Fruit fly (Drosophila melanogaster) whole organism, wandering third instar larva: Measurements from ENCODE around the gene Ror.

Experiments used
- Abd-B ChIP-seq: fragments of >200 bp; optimal IDR thresholded peaks from 2 replicates; lab custom pipeline; 2017; ENCODE audit warnings: missing biosample characterization, missing genetic modification characterization
- CG32264 ChIP-seq: fragments of 200-800 bp; sonication (Bioruptor generic); optimal IDR thresholded peaks from 2 replicates; lab custom pipeline; 2016; ENCODE audit warnings: missing biosample characterization, missing genetic modification characterization
- CG9705 ChIP-seq: fragments of 200-800 bp; sonication (Bioruptor generic); optimal IDR thresholded peaks from 2 replicates; lab custom pipeline; 2018; ENCODE audit warnings: missing biosample characterization, mild to moderate bottlenecking, missing genetic modification characterization
- CrebA ChIP-seq: fragments of 200-800 bp; sonication (Bioruptor generic); optimal IDR thresholded peaks from 2 replicates; lab custom pipeline; 2016; ENCODE audit warnings: missing biosample characterization, mild to moderate bottlenecking, missing genetic modification characterization, borderline replicate concordance
- Dfd ChIP-seq: fragments of >200 bp; optimal IDR thresholded peaks from 2 replicates; lab custom pipeline; 2017; ENCODE audit warnings: missing biosample characterization, missing genetic modification characterization
- Dif ChIP-seq: fragments of 200-275, 200-300 bp; sonication (Bioruptor generic); optimal IDR thresholded peaks from 2 replicates; lab custom pipeline; 2018; ENCODE audit warnings: missing biosample characterization, missing genetic modification characterization; ENCODE audit not compliant: partially characterized antibody
- GATAd ChIP-seq: sonication (Bioruptor generic); optimal IDR thresholded peaks from 2 replicates; lab custom pipeline; 2016; ENCODE audit warnings: missing biosample characterization, missing genetic modification characterization
- HLH106 ChIP-seq: fragments of 200-800 bp; optimal IDR thresholded peaks from 3 replicates; lab custom pipeline; 2019; ENCODE audit warnings: missing biosample characterization, mild to moderate bottlenecking, missing genetic modification characterization, moderate library complexity
- Hnf4 ChIP-seq: fragments of 200-800 bp; sonication (Bioruptor generic); optimal IDR thresholded peaks from 2 replicates; lab custom pipeline; 2016; ENCODE audit warnings: missing biosample characterization, mild to moderate bottlenecking, missing genetic modification characterization
- Hr78 ChIP-seq: fragments of >200 bp; optimal IDR thresholded peaks from 2 replicates; lab custom pipeline; 2017; ENCODE audit warnings: missing biosample characterization, missing genetic modification characterization
- Hr83 ChIP-seq: fragments of 200-300 bp; sonication (Bioruptor generic); optimal IDR thresholded peaks from 2 replicates; lab custom pipeline; 2016; ENCODE audit warnings: missing biosample characterization, mild to moderate bottlenecking, missing genetic modification characterization, moderate library complexity; ENCODE audit not compliant: poor library complexity, severe bottlenecking
- Jra ChIP-seq: sonication (Bioruptor generic); optimal IDR thresholded peaks from 2 replicates; lab custom pipeline; 2016; ENCODE audit warnings: missing biosample characterization, missing genetic modification characterization
- Myc ChIP-seq: fragments of >200 bp; optimal IDR thresholded peaks from 2 replicates; lab custom pipeline; 2017
- N ChIP-seq: fragments of >200 bp; optimal IDR thresholded peaks from 2 replicates; lab custom pipeline; 2018; ENCODE audit warnings: missing biosample characterization, missing external identifiers, missing genetic modification characterization
- Rel ChIP-seq, 2 experiments: fragments of 200-800 bp; sonication (Bioruptor generic) in 1 of 2; optimal IDR thresholded peaks; 2 replicates in 1 of 2; 3 replicates in 1 of 2; lab custom pipeline; 2016 to 2019; ENCODE audit warnings: mild to moderate bottlenecking in 2 of 2, missing biosample characterization in 2 of 2, missing genetic modification characterization in 2 of 2, moderate library complexity in 1 of 2
- Sp1 ChIP-seq: fragments of 200-800 bp; sonication (Bioruptor generic); optimal IDR thresholded peaks from 3 replicates; lab custom pipeline; 2019; ENCODE audit warnings: missing biosample characterization, mild to moderate bottlenecking, missing genetic modification characterization, moderate library complexity
- Vsx2 ChIP-seq: fragments of 200-300, 225-300 bp; sonication (Bioruptor generic); optimal IDR thresholded peaks from 2 replicates; lab custom pipeline; 2018; ENCODE audit warnings: missing biosample characterization, missing genetic modification characterization; ENCODE audit not compliant: partially characterized antibody
- br ChIP-seq: fragments of 200-800 bp; sonication (Bioruptor generic); optimal IDR thresholded peaks from 2 replicates; lab custom pipeline; 2016; ENCODE audit warnings: missing biosample characterization, missing genetic modification characterization
- brk ChIP-seq: fragments of 200-800 bp; sonication (Bioruptor generic); optimal IDR thresholded peaks from 2 replicates; lab custom pipeline; 2016; ENCODE audit warnings: missing biosample characterization, mild to moderate bottlenecking, missing genetic modification characterization
- dl ChIP-seq, 2 experiments: fragments of 175-275, 200-275 bp in 1 of 2; fragments of 200-275 bp in 1 of 2; sonication (Bioruptor generic); optimal IDR thresholded peaks; lab custom pipeline; 2018; ENCODE audit warnings: mild to moderate bottlenecking in 2 of 2, missing biosample characterization in 2 of 2, missing genetic modification characterization in 2 of 2, moderate library complexity in 2 of 2; ENCODE audit not compliant: partially characterized antibody in 2 of 2, insufficient read depth in 1 of 2
- dsf ChIP-seq: sonication (Bioruptor generic); optimal IDR thresholded peaks from 2 replicates; lab custom pipeline; 2016; ENCODE audit warnings: missing biosample characterization, missing genetic modification characterization, borderline replicate concordance
- ey ChIP-seq: fragments of 200-800 bp; sonication (Bioruptor generic); optimal IDR thresholded peaks from 2 replicates; lab custom pipeline; 2016; ENCODE audit warnings: missing biosample characterization, missing genetic modification characterization
- foxo ChIP-seq, 2 experiments: fragments of 200-800 bp; sonication (Bioruptor generic); optimal IDR thresholded peaks; 2 replicates in 1 of 2; 3 replicates in 1 of 2; lab custom pipeline; 2016 to 2017; ENCODE audit warnings: missing biosample characterization in 2 of 2, missing genetic modification characterization in 2 of 2
- fru ChIP-seq: fragments of 200-800 bp; sonication (Bioruptor generic); optimal IDR thresholded peaks from 3 replicates; lab custom pipeline; 2016; ENCODE audit warnings: missing biosample characterization, mild to moderate bottlenecking, missing genetic modification characterization
- jim ChIP-seq: fragments of 175-275, 200-325 bp; sonication (Bioruptor generic); optimal IDR thresholded peaks from 2 replicates; lab custom pipeline; 2016; ENCODE audit warnings: missing biosample characterization, mild to moderate bottlenecking, missing genetic modification characterization
- lola ChIP-seq: fragments of >200 bp; optimal IDR thresholded peaks from 2 replicates; lab custom pipeline; 2017; ENCODE audit warnings: missing biosample characterization, missing genetic modification characterization
- psq ChIP-seq: fragments of 200-800 bp; sonication (Bioruptor generic); optimal IDR thresholded peaks from 3 replicates; lab custom pipeline; 2017; ENCODE audit warnings: missing biosample characterization, mild to moderate bottlenecking, missing genetic modification characterization, moderate library complexity
- rgr ChIP-seq: fragments of 200-800 bp; sonication (Bioruptor generic); optimal IDR thresholded peaks from 3 replicates; lab custom pipeline; 2016; ENCODE audit warnings: missing biosample characterization, mild to moderate bottlenecking, missing genetic modification characterization
- sage ChIP-seq: fragments of 200-800 bp; sonication (Bioruptor generic); optimal IDR thresholded peaks from 2 replicates; lab custom pipeline; 2016; ENCODE audit warnings: missing biosample characterization, mild to moderate bottlenecking, missing genetic modification characterization
- sv ChIP-seq: fragments of 200-800 bp; sonication (Bioruptor generic); optimal IDR thresholded peaks from 3 replicates; lab custom pipeline; 2016; ENCODE audit warnings: missing biosample characterization, missing genetic modification characterization
- tai ChIP-seq: sonication (Bioruptor generic); optimal IDR thresholded peaks from 2 replicates; lab custom pipeline; 2016; ENCODE audit warnings: missing biosample characterization, missing genetic modification characterization
- usp ChIP-seq: fragments of >200 bp; optimal IDR thresholded peaks from 2 replicates; lab custom pipeline; 2017; ENCODE audit warnings: missing biosample characterization, missing genetic modification characterization
- woc ChIP-seq: sonication (Bioruptor generic); optimal IDR thresholded peaks from 2 replicates; lab custom pipeline; 2016; ENCODE audit warnings: missing biosample characterization, mild to moderate bottlenecking, missing genetic modification characterization

Ror gene

dm6 chr2L:10208799-10209794, 42.5 kb upstream of the Ror start, which contains the start of gene CG5731:
CG5731 (minus strand) TSS chr2L:10209744.
- TF ChIP-seq Rel (GFP tag; optimal IDR thresholded peaks at IDR 0.05; lab: Kevin White, UChicago) (no peak), Rel (tag; optimal IDR thresholded peaks at IDR 0.05; lab: Kevin White, UChicago) (no peak), CrebA (no peak), ey (GFP tag; lab: Kevin White, UChicago) (no peak), dl (GFP tag; optimal IDR thresholded peaks at IDR 0.05; lab: Kevin White, UChicago; ENCODE audit: insufficient read depth in 1 of 2, partially characterized antibody in 2 of 2) (no peak), Jra (GFP tag; lab: Kevin White, UChicago) (no peak), GATAd (GFP tag; lab: Kevin White, UChicago) (no peak), usp (GFP tag; lab: Kevin White, UChicago) (no peak), br (GFP tag; lab: Kevin White, UChicago) (no peak), woc (GFP tag; lab: Kevin White, UChicago) (no peak), Abd-B (GFP tag; lab: Kevin White, UChicago) (no peak), rgr (no peak), brk (GFP tag; lab: Kevin White, UChicago) (no peak), tai (no peak)

- TF ChIP-seq Hr83 (GFP tag; lab: Kevin White, UChicago) (no peak), psq (peak; percentile 44), brk (GFP tag; lab: Kevin White, UChicago) (peak; percentile 1), Hnf4 (peak; percentile 1), dsf (GFP tag; lab: Kevin White, UChicago) (no peak), woc (GFP tag; lab: Kevin White, UChicago) (peak; percentile 50), Rel (GFP tag; optimal IDR thresholded peaks at IDR 0.05; lab: Kevin White, UChicago) (no peak), Rel (tag; optimal IDR thresholded peaks at IDR 0.05; lab: Kevin White, UChicago) (peak; percentile 33)
Observed at dm6 chr2L:10210631-10211557, 40.7 kb upstream of the Ror start, which contains the start of the genes CG5727 and ath. CG5727 (minus strand) TSS chr2L:10210681. ath (plus strand) TSS chr2L:10211143.

- TF ChIP-seq brk (GFP tag; lab: Kevin White, UChicago), result no peak
- no peak for TF ChIP-seq dsf (GFP tag; lab: Kevin White, UChicago)
- no peak for TF ChIP-seq Myc (lab: Kevin White, UChicago)
- TF ChIP-seq rgr, result no peak
- no peak for TF ChIP-seq Abd-B (GFP tag; lab: Kevin White, UChicago)
- TF ChIP-seq CG32264 (GFP tag; lab: Kevin White, UChicago), result no peak
- TF ChIP-seq CG9705 (GFP tag; lab: Kevin White, UChicago), result no peak
- TF ChIP-seq Hr78 (GFP tag; lab: Kevin White, UChicago), result no peak
- no peak for TF ChIP-seq HLH106 (tag; lab: Kevin White, UChicago)
- no peak for TF ChIP-seq Jra (GFP tag; lab: Kevin White, UChicago)
- no peak for TF ChIP-seq Dfd (GFP tag; lab: Kevin White, UChicago)
- no peak for TF ChIP-seq fru (GFP tag; lab: Kevin White, UChicago)
- TF ChIP-seq Sp1 (GFP tag; lab: Kevin White, UChicago), result no peak
- no peak for TF ChIP-seq ey (GFP tag; lab: Kevin White, UChicago)
Observed at dm6 chr2L:10220010-10220409, 31.6 kb upstream of the Ror start.

- TF ChIP-seq CG32264 (GFP tag; lab: Kevin White, UChicago), result no peak
- TF ChIP-seq HLH106 (tag; lab: Kevin White, UChicago), result no peak
- TF ChIP-seq dsf (GFP tag; lab: Kevin White, UChicago), result no peak
- TF ChIP-seq Hr83 (GFP tag; lab: Kevin White, UChicago), result peak; percentile 36
- TF ChIP-seq tai, result peak; percentile 57
- TF ChIP-seq Hnf4, result peak; percentile 19
- peak; percentile 44 for TF ChIP-seq sv (GFP tag; lab: Kevin White, UChicago)
- peak; percentile 88 for TF ChIP-seq woc (GFP tag; lab: Kevin White, UChicago)
- TF ChIP-seq Sp1 (GFP tag; lab: Kevin White, UChicago), result no peak
- TF ChIP-seq psq, result no peak
- no peak for TF ChIP-seq N
- no peak for TF ChIP-seq lola (GFP tag; lab: Kevin White, UChicago)
- TF ChIP-seq Dif (GFP tag; lab: Kevin White, UChicago), result peak; percentile 58
- TF ChIP-seq Myc (lab: Kevin White, UChicago), result peak; percentile 14
- no peak for TF ChIP-seq sage
- TF ChIP-seq Dfd (GFP tag; lab: Kevin White, UChicago), result no peak
- no peak for TF ChIP-seq dl (GFP tag; optimal IDR thresholded peaks at IDR 0.05; lab: Kevin White, UChicago; ENCODE audit: insufficient read depth in 1 of 2, partially characterized antibody in 2 of 2)
- no peak for TF ChIP-seq Rel (GFP tag; optimal IDR thresholded peaks at IDR 0.05; lab: Kevin White, UChicago)
- TF ChIP-seq Rel (tag; optimal IDR thresholded peaks at IDR 0.05; lab: Kevin White, UChicago), result no peak
- TF ChIP-seq Vsx2 (GFP tag; lab: Kevin White, UChicago), result no peak
- no peak for TF ChIP-seq jim (GFP tag; lab: Kevin White, UChicago)
- no peak for TF ChIP-seq foxo (GFP tag; optimal IDR thresholded peaks at IDR 0.05; lab: Kevin White, UChicago)
Observed at dm6 chr2L:10220501-10221386, 30.9 kb upstream of the Ror start, which contains the start of the genes Npc1a and Prosalpha6. Npc1a (minus strand) TSS chr2L:10221216. Prosalpha6 (plus strand) TSS chr2L:10221351.
